Fruit fly (Drosophila melanogaster) whole organism, embryonic: ENCODE measurements around the gene AGO2.

Experiments
- Atf-2 ChIP-seq: fragments of 200-800 bp; sonication (Bioruptor generic); optimal IDR thresholded peaks from 2 replicates; lab custom pipeline; 2016; ENCODE audit warnings: missing biosample characterization, missing genetic modification characterization
- Blimp-1 ChIP-seq: fragments of 200-800 bp; sonication (Bioruptor generic); optimal IDR thresholded peaks from 3 replicates; lab custom pipeline; 2018; ENCODE audit warnings: missing biosample characterization, missing genetic modification characterization, mild to moderate bottlenecking, moderate library complexity, missing genetic modification reagents
- CG10321 ChIP-seq: fragments of 200-800 bp; sonication (Bioruptor generic); IDR thresholded peaks from 2 replicates; pipeline ENCODE4 v1.3.6; 2022; ENCODE audit warnings: missing biosample characterization, missing genetic modification characterization
- CG1233 ChIP-seq: fragments of 200-800 bp; sonication (Bioruptor generic); optimal IDR thresholded peaks from 4 replicates; lab custom pipeline; 2018; ENCODE audit warnings: missing biosample characterization, mild to moderate bottlenecking, missing genetic modification characterization
- CG12391 ChIP-seq: fragments of 200-800 bp; sonication (Bioruptor generic); optimal IDR thresholded peaks from 3 replicates; lab custom pipeline; 2018; ENCODE audit warnings: missing biosample characterization, mild to moderate bottlenecking, missing genetic modification characterization, moderate library complexity
- CG12744 ChIP-seq: fragments of 200-800 bp; sonication (Bioruptor generic); optimal IDR thresholded peaks from 2 replicates; lab custom pipeline; 2016; ENCODE audit warnings: missing biosample characterization, missing genetic modification characterization
- CG13424 ChIP-seq: fragments of 200-800 bp; sonication (Bioruptor generic); optimal IDR thresholded peaks from 2 replicates; lab custom pipeline; 2019; ENCODE audit warnings: missing biosample characterization, mild to moderate bottlenecking, missing genetic modification characterization, moderate library complexity
- CG14441 ChIP-seq: fragments of 200-800 bp; sonication (Bioruptor generic); IDR thresholded peaks from 2 replicates; pipeline ENCODE4 v1.3.6; 2022; ENCODE audit warnings: missing biosample characterization, missing genetic modification characterization
- CG14710 ChIP-seq: fragments of 200-800 bp; sonication (Bioruptor generic); optimal IDR thresholded peaks from 3 replicates; lab custom pipeline; 2019; ENCODE audit warnings: missing biosample characterization, mild to moderate bottlenecking, missing genetic modification characterization, moderate library complexity
- CG15073 ChIP-seq: fragments of 200-800 bp; sonication (Bioruptor generic); optimal IDR thresholded peaks from 2 replicates; lab custom pipeline; 2016; ENCODE audit warnings: missing biosample characterization, missing genetic modification characterization
- CG1647 ChIP-seq: fragments of 200-800 bp; sonication (Bioruptor generic); optimal IDR thresholded peaks from 3 replicates; lab custom pipeline; 2016; ENCODE audit warnings: missing biosample characterization, missing genetic modification characterization
- CG18619 ChIP-seq: fragments of 200-800 bp; sonication (Bioruptor generic); optimal IDR thresholded peaks from 3 replicates; lab custom pipeline; 2017; ENCODE audit warnings: missing biosample characterization, mild to moderate bottlenecking, missing genetic modification characterization
- CG3847 ChIP-seq: fragments of 200-800 bp; sonication (Bioruptor generic); IDR thresholded peaks from 2 replicates; pipeline ENCODE4 v1.3.6; 2022; ENCODE audit warnings: missing biosample characterization, missing genetic modification characterization
- CG6813 ChIP-seq: fragments of 200-800 bp; sonication (Bioruptor generic); optimal IDR thresholded peaks from 2 replicates; lab custom pipeline; 2017; ENCODE audit warnings: missing biosample characterization, missing genetic modification characterization, mild to moderate bottlenecking, moderate library complexity, missing genetic modification reagents
- CG7987 ChIP-seq: fragments of 200-800 bp; sonication (Bioruptor generic); optimal IDR thresholded peaks from 2 replicates; lab custom pipeline; 2018; ENCODE audit warnings: missing biosample characterization, mild to moderate bottlenecking, missing genetic modification characterization, moderate library complexity
- CG9215 ChIP-seq: fragments of 200-800 bp; sonication (Bioruptor generic); IDR thresholded peaks from 2 replicates; pipeline ENCODE4 v1.3.6; 2022; ENCODE audit warnings: missing biosample characterization, missing genetic modification characterization
- Ets97D ChIP-seq: fragments of 200-800 bp; sonication (Bioruptor generic); optimal IDR thresholded peaks from 3 replicates; lab custom pipeline; 2016; ENCODE audit warnings: missing biosample characterization, missing genetic modification characterization
- GATAe ChIP-seq: fragments of 200-800 bp; sonication (Bioruptor generic); conservative IDR thresholded peaks from 2 replicates; pipeline ENCODE4 v1.3.6; 2022; ENCODE audit warnings: missing biosample characterization, missing genetic modification characterization
- Hr78 ChIP-seq, 2 experiments: fragments of 200-800 bp in 1 of 2; fragments of >200 bp in 1 of 2; sonication (Bioruptor generic) in 1 of 2; optimal IDR thresholded peaks; 2 replicates each; lab custom pipeline; 2017 to 2019; ENCODE audit warnings: missing biosample characterization in 2 of 2, missing genetic modification characterization in 2 of 2, mild to moderate bottlenecking in 1 of 2, moderate library complexity in 1 of 2
- Kr ChIP-seq: fragments of 200-800 bp; sonication (Bioruptor generic); optimal IDR thresholded peaks from 2 replicates; lab custom pipeline; 2017; ENCODE audit warnings: missing biosample characterization, mild to moderate bottlenecking, missing genetic modification characterization
- Lpt ChIP-seq: fragments of >200 bp; optimal IDR thresholded peaks from 2 replicates; lab custom pipeline; 2018; ENCODE audit warnings: missing biosample characterization, missing genetic modification characterization
- Med ChIP-seq: fragments of 200-800 bp; sonication (Bioruptor generic); peaks from one replicate; lab custom pipeline; 2016; ENCODE audit warnings: missing biosample characterization, missing genetic modification characterization, mild to moderate bottlenecking, inconsistent platforms, moderate library complexity
- PHDP ChIP-seq: fragments of 200-800 bp; sonication (Bioruptor generic); optimal IDR thresholded peaks from 3 replicates; lab custom pipeline; 2018; ENCODE audit warnings: missing biosample characterization, mild to moderate bottlenecking, missing genetic modification characterization, moderate library complexity
- Ssrp ChIP-seq: fragments of 200-800 bp; sonication (Bioruptor generic); optimal IDR thresholded peaks from 2 replicates; lab custom pipeline; 2018; ENCODE audit warnings: missing biosample characterization, mild to moderate bottlenecking, missing genetic modification characterization, moderate library complexity
- TFAM ChIP-seq: fragments of 200-800 bp; sonication (Bioruptor generic); optimal IDR thresholded peaks from 2 replicates; lab custom pipeline; 2017; ENCODE audit warnings: missing biosample characterization, missing genetic modification characterization, inconsistent platforms
- ash1 ChIP-seq: fragments of 200-800 bp; sonication (Bioruptor generic); optimal IDR thresholded peaks from 2 replicates; lab custom pipeline; 2018; ENCODE audit warnings: missing biosample characterization, mild to moderate bottlenecking, missing genetic modification characterization
- btn ChIP-seq: fragments of 200-800 bp; sonication (Bioruptor generic); optimal IDR thresholded peaks from 2 replicates; lab custom pipeline; 2016; ENCODE audit warnings: missing biosample characterization, missing genetic modification characterization
- cwo ChIP-seq: fragments of 200-800 bp; sonication (Bioruptor generic); optimal IDR thresholded peaks from 3 replicates; lab custom pipeline; 2017; ENCODE audit warnings: missing biosample characterization, missing genetic modification characterization, mild to moderate bottlenecking, moderate library complexity, missing genetic modification reagents
- dati ChIP-seq: fragments of 200-800 bp; sonication (Bioruptor generic); IDR thresholded peaks from 2 replicates; pipeline ENCODE4 v1.3.6; 2022; ENCODE audit warnings: missing biosample characterization, missing genetic modification characterization
- esg ChIP-seq: fragments of 200-800 bp; sonication (Bioruptor generic); conservative IDR thresholded peaks from 2 replicates; pipeline ENCODE4 v1.3.6; 2022; ENCODE audit warnings: missing biosample characterization, missing genetic modification characterization
- eyg ChIP-seq: fragments of 200-800 bp; sonication (Bioruptor generic); optimal IDR thresholded peaks from 3 replicates; lab custom pipeline; 2016; ENCODE audit warnings: missing biosample characterization, missing genetic modification characterization
- fru ChIP-seq: fragments of >200 bp; optimal IDR thresholded peaks from 2 replicates; lab custom pipeline; 2017
- jigr1 ChIP-seq: fragments of 200-800 bp; sonication (Bioruptor generic); IDR thresholded peaks from 3 replicates; pipeline ENCODE4 v1.3.6; 2022; ENCODE audit warnings: missing biosample characterization, missing genetic modification characterization
- lmd ChIP-seq: fragments of 200-800 bp; sonication (Bioruptor generic); IDR thresholded peaks from 2 replicates; pipeline ENCODE4 v1.3.6; 2022; ENCODE audit warnings: missing biosample characterization, missing genetic modification characterization
- org-1 ChIP-seq: fragments of 200-800 bp; sonication (Bioruptor generic); optimal IDR thresholded peaks from 2 replicates; lab custom pipeline; 2017; ENCODE audit warnings: missing biosample characterization, missing genetic modification characterization
- otp ChIP-seq: fragments of 200-800 bp; sonication (Bioruptor generic); IDR thresholded peaks from 3 replicates; pipeline ENCODE4, ENCODE4 v1.3.6; 2022; ENCODE audit warnings: missing biosample characterization, missing genetic modification characterization
- phol ChIP-seq: fragments of 200-800 bp; sonication (Bioruptor generic); optimal IDR thresholded peaks from 3 replicates; lab custom pipeline; 2018; ENCODE audit warnings: missing biosample characterization, mild to moderate bottlenecking, missing genetic modification characterization, moderate library complexity
- pita ChIP-seq: fragments of 200-800 bp; sonication (Bioruptor generic); optimal IDR thresholded peaks from 2 replicates; lab custom pipeline; 2017; ENCODE audit warnings: missing biosample characterization, mild to moderate bottlenecking, missing genetic modification characterization
- pum ChIP-seq: fragments of 200-800 bp; sonication (Bioruptor generic); optimal IDR thresholded peaks from 2 replicates; lab custom pipeline; 2016; ENCODE audit warnings: missing biosample characterization, missing genetic modification characterization
- pzg ChIP-seq: fragments of 200-800 bp; sonication (Bioruptor generic); optimal IDR thresholded peaks from 3 replicates; lab custom pipeline; 2018; ENCODE audit warnings: missing biosample characterization, mild to moderate bottlenecking, missing genetic modification characterization, moderate library complexity
- row ChIP-seq: fragments of 200-800 bp; sonication (Bioruptor generic); IDR thresholded peaks from 3 replicates; pipeline ENCODE4 v1.3.6; 2022; ENCODE audit warnings: missing biosample characterization, missing genetic modification characterization
- slbo ChIP-seq: fragments of 200-800 bp; sonication (Bioruptor generic); IDR thresholded peaks from 2 replicates; pipeline ENCODE4 v1.3.6; 2022; ENCODE audit warnings: missing biosample characterization, missing genetic modification characterization
- slou ChIP-seq: fragments of 200-800 bp; sonication (Bioruptor generic); optimal IDR thresholded peaks from 3 replicates; lab custom pipeline; 2016; ENCODE audit warnings: missing biosample characterization, missing genetic modification characterization
- stc ChIP-seq: fragments of 200-800 bp; sonication (Bioruptor generic); IDR thresholded peaks from 2 replicates; pipeline ENCODE4 v1.3.6; 2022; ENCODE audit warnings: missing biosample characterization, missing genetic modification characterization
- stwl ChIP-seq: fragments of 200-800 bp; sonication (Bioruptor generic); optimal IDR thresholded peaks from 3 replicates; lab custom pipeline; 2018; ENCODE audit warnings: missing biosample characterization, mild to moderate bottlenecking, missing genetic modification characterization, moderate library complexity
- tap ChIP-seq: fragments of 200-800 bp; optimal IDR thresholded peaks from 3 replicates; lab custom pipeline; 2019; ENCODE audit warnings: missing biosample characterization, mild to moderate bottlenecking, missing genetic modification characterization, moderate library complexity
- tll ChIP-seq, 2 experiments: fragments of 200-800 bp in 1 of 2; fragments of >200 bp in 1 of 2; sonication (Bioruptor generic) in 1 of 2; optimal IDR thresholded peaks; 2 replicates each; lab custom pipeline; 2017 to 2019; ENCODE audit warnings: missing biosample characterization in 2 of 2, missing genetic modification characterization in 2 of 2, mild to moderate bottlenecking in 1 of 2, moderate library complexity in 1 of 2
- tna ChIP-seq: fragments of 200-800 bp; sonication (Bioruptor generic); IDR thresholded peaks from 2 replicates; pipeline ENCODE4 v1.3.6; 2022; ENCODE audit warnings: missing biosample characterization, missing genetic modification characterization; ENCODE audit not compliant: partially characterized antibody
- trh ChIP-seq: fragments of 200-800 bp; sonication (Bioruptor generic); optimal IDR thresholded peaks from 2 replicates; lab custom pipeline; 2016; ENCODE audit warnings: missing biosample characterization, missing genetic modification characterization
- tx ChIP-seq: fragments of 200-800 bp; sonication (Bioruptor generic); optimal IDR thresholded peaks from 2 replicates; lab custom pipeline; 2016; ENCODE audit warnings: missing biosample characterization, missing genetic modification characterization
- wdn ChIP-seq: fragments of 200-800 bp; sonication (Bioruptor generic); IDR thresholded peaks from 2 replicates; pipeline ENCODE4 v1.3.6; 2022; ENCODE audit warnings: missing biosample characterization, missing genetic modification characterization

The AGO2 gene

DNA sequence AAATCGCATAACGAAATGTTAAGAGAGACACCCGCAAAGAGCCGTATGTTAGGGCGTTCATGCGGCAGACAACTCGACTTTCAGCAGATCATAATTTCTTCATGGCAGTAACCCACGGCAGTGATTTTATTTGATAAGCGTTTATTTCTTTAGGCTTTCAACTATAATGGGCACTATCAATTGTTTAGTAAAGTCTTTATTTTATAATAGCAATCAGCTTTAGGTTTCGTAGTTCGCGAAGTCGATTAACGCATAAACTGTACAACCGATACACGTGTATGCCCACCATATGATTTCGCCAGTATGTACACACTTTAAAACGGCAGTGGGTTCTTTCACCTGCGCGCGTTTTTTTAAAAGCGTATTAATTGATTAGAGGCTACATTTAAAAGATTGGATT, 45.7 kb upstream of the AGO2 start, which contains the start of gene CG7841 (continued):
- TF ChIP-seq CG3847 (peak; percentile 94), cwo (peak; percentile 99), Lpt (no peak), CG14441 (GFP tag; lab: Robert Waterston, UW) (peak; percentile 91; the same call in 1 of the 2 replicates), CG15073 (GFP tag; lab: Kevin White, UChicago) (peak; percentile 61), tll (GFP tag; optimal IDR thresholded peaks at IDR 0.05; lab: Kevin White, UChicago) (peak in 1 of 2 experiments; percentile 5), CG1233 (GFP tag; lab: Kevin White, UChicago) (peak; percentile 98), tx (peak; percentile 96), ash1 (GFP tag; lab: Kevin White, UChicago) (peak; percentile 95), Kr (GFP tag; lab: Kevin White, UChicago) (peak; percentile 85), Ssrp (tag; lab: Kevin White, UChicago) (peak; percentile 95), pum (GFP tag; lab: Kevin White, UChicago) (peak; percentile 95), Atf-2 (GFP tag; lab: Kevin White, UChicago) (peak; percentile 94), CG1647 (peak; percentile 96), jigr1 (GFP tag; lab: Robert Waterston, UW) (no peak; the same call in 1 of the 3 replicates), CG18619 (GFP tag; lab: Kevin White, UChicago) (peak; percentile 97), TFAM (GFP tag; lab: Kevin White, UChicago) (peak; percentile 89), stc (peak; percentile 97), CG12391 (tag; lab: Kevin White, UChicago) (peak; percentile 99), esg (GFP tag; lab: Robert Waterston, UW) (peak; percentile 94), fru (lab: Kevin White, UChicago) (no peak), CG14710 (peak; percentile 100), slou (GFP tag; lab: Kevin White, UChicago) (peak; percentile 89), org-1 (peak; percentile 97), phol (tag; lab: Kevin White, UChicago) (peak; percentile 97), otp (GFP tag; lab: Robert Waterston, UW) (peak; percentile 96), GATAe (GFP tag; lab: Robert Waterston, UW) (no peak; the same call in 1 of the 2 replicates), CG10321 (GFP tag; lab: Robert Waterston, UW) (peak; percentile 77), trh (GFP tag; lab: Kevin White, UChicago) (peak; percentile 92), Ets97D (GFP tag; lab: Kevin White, UChicago) (peak; percentile 91), CG13424 (tag; lab: Kevin White, UChicago) (peak; percentile 99), PHDP (tag; lab: Kevin White, UChicago) (peak; percentile 99), tap (tag; lab: Kevin White, UChicago) (peak; percentile 99), Med (GFP tag; lab: Kevin White, UChicago) (peak; percentile 100), Hr78 (GFP tag; optimal IDR thresholded peaks at IDR 0.05; lab: Kevin White, UChicago) (peak in 1 of 2 experiments; percentile 90), row (peak; percentile 99), wdn (GFP tag; lab: Robert Waterston, UW) (peak; percentile 93), CG6813 (peak; percentile 99), dati (GFP tag; lab: Robert Waterston, UW) (peak; percentile 87; the same call in 1 of the 2 replicates), lmd (GFP tag; lab: Robert Waterston, UW) (peak; percentile 95), pita (GFP tag; lab: Kevin White, UChicago) (no peak), CG12744 (GFP tag; lab: Kevin White, UChicago) (peak; percentile 97), Blimp-1 (GFP tag; lab: Kevin White, UChicago) (peak; percentile 97), eyg (peak; percentile 97), btn (GFP tag; lab: Kevin White, UChicago) (peak; percentile 94), CG9215 (GFP tag; lab: Robert Waterston, UW) (no peak), stwl (tag; lab: Kevin White, UChicago) (peak; percentile 78), pzg (peak; percentile 53), CG7987 (GFP tag; lab: Kevin White, UChicago) (peak; percentile 97), tna (GFP tag; lab: Robert Waterston, UW) (no peak), slbo (GFP tag; lab: Robert Waterston, UW) (peak; percentile 94)
